Worm (Caenorhabditis elegans): ENCODE measurements around the gene tbc-13.

ce11 chrX:12516482-12516826 lies 31.6 kb downstream of the tbc-13 start:
- TF ChIP-seq unc-62 (GFP tag; optimal IDR thresholded peaks at IDR 0.05) (no peak), blmp-1 (tag; optimal IDR thresholded peaks at IDR 0.05) (no peak), cnd-1 (tag; optimal IDR thresholded peaks at IDR 0.05) (no peak), unc-120 (tag; optimal IDR thresholded peaks at IDR 0.05; ENCODE audit: poor library complexity, severe bottlenecking) (no peak), flh-1 (GFP tag; optimal IDR thresholded peaks at IDR 0.05) (no peak), ztf-11 (tag; optimal IDR thresholded peaks at IDR 0.05) (no peak), ces-1 (GFP tag; optimal IDR thresholded peaks at IDR 0.05) (no peak)

Data from whole organism, mixed stage, embryonic.